Worm (Caenorhabditis elegans) whole organism, L1 larva: Measurements from ENCODE around the gene mig-10.

ENCODE experiments used
- C16A3.4 ChIP-seq: fragments of 150-350 bp; optimal IDR thresholded peaks from 2 replicates; lab custom pipeline; 2014; ENCODE audit warnings: missing biosample characterization, missing genetic modification characterization
- C34B4.2 ChIP-seq: sonication (generic microtip); optimal IDR thresholded peaks from 2 replicates; lab custom pipeline; 2017; ENCODE audit warnings: mild to moderate bottlenecking, missing genetic modification characterization, missing compliant biosample characterization
- Y116A8C.19 ChIP-seq: sonication (generic microtip); optimal IDR thresholded peaks from 2 replicates; lab custom pipeline; 2016; ENCODE audit warnings: missing compliant biosample characterization, missing genetic modification characterization, borderline replicate concordance
- aha-1 ChIP-seq: fragments of 150-350 bp; optimal IDR thresholded peaks from 2 replicates; lab custom pipeline; 2014; ENCODE audit warnings: missing biosample characterization, missing genetic modification characterization
- alr-1 ChIP-seq: fragments of 200-800 bp; sonication (Bioruptor generic); optimal IDR thresholded peaks from 2 replicates; lab custom pipeline; 2018; ENCODE audit warnings: borderline replicate concordance, mild to moderate bottlenecking, missing genetic modification characterization, missing compliant biosample characterization
- aly-2 ChIP-seq: fragments of 150-350 bp; optimal IDR thresholded peaks from 2 replicates; lab custom pipeline; 2014; ENCODE audit warnings: missing biosample characterization, missing genetic modification characterization
- ceh-63 ChIP-seq: fragments of 200-800 bp; sonication (Bioruptor generic); optimal IDR thresholded peaks from 2 replicates; lab custom pipeline; 2018; ENCODE audit warnings: mild to moderate bottlenecking, missing genetic modification characterization, missing compliant biosample characterization
- ceh-88 ChIP-seq: fragments of 200-800 bp; sonication (Bioruptor generic); IDR thresholded peaks from 2 replicates; pipeline ENCODE4 v1.3.6; 2022; ENCODE audit warnings: missing genetic modification characterization, missing compliant biosample characterization
- ceh-90 ChIP-seq: sonication (generic microtip); optimal IDR thresholded peaks from 2 replicates; lab custom pipeline; 2016; ENCODE audit warnings: missing genetic modification characterization, missing compliant biosample characterization
- dsc-1 ChIP-seq: sonication (generic microtip); optimal IDR thresholded peaks from 2 replicates; lab custom pipeline; 2016; ENCODE audit warnings: mild to moderate bottlenecking, missing genetic modification characterization, missing compliant biosample characterization
- efl-1 ChIP-seq, 4 experiments: fragments of 150-350 bp; optimal IDR thresholded peaks in 3 of 4; peaks in 1 of 4; 1 replicate in 1 of 4; 2 replicates in 3 of 4; lab custom pipeline; 2014; ENCODE audit warnings: missing biosample characterization in 2 of 4, missing genetic modification characterization in 2 of 4, missing genetic modification reagents in 2 of 4
- egl-13 ChIP-seq: sonication (generic microtip); optimal IDR thresholded peaks from 2 replicates; lab custom pipeline; 2016; ENCODE audit warnings: missing genotype, missing genetic modification reagents, missing genetic modification characterization, missing compliant biosample characterization
- elt-2 ChIP-seq: sonication (generic microtip); optimal IDR thresholded peaks from 2 replicates; lab custom pipeline; 2016; ENCODE audit warnings: missing genetic modification characterization, mild to moderate bottlenecking, inconsistent platforms, missing compliant biosample characterization, missing genetic modification reagents
- elt-3 ChIP-seq, 6 experiments: fragments of 150-350 bp in 1 of 6; sonication (generic microtip); optimal IDR thresholded peaks; 2 replicates each; lab custom pipeline; 2017 to 2018; ENCODE audit warnings: missing biosample characterization in 6 of 6, missing genetic modification characterization in 6 of 6, inconsistent platforms in 1 of 6
- fkh-10 ChIP-seq: sonication (generic microtip); optimal IDR thresholded peaks from 2 replicates; lab custom pipeline; 2017; ENCODE audit warnings: missing biosample characterization, missing genetic modification reagents, missing genetic modification characterization
- fkh-4 ChIP-seq: sonication (generic microtip); optimal IDR thresholded peaks from 2 replicates; lab custom pipeline; 2016; ENCODE audit warnings: missing compliant biosample characterization, missing genetic modification characterization, borderline replicate concordance
- fkh-8 ChIP-seq: sonication (generic microtip); optimal IDR thresholded peaks from 2 replicates; lab custom pipeline; 2016; ENCODE audit warnings: mild to moderate bottlenecking, missing genetic modification characterization, missing compliant biosample characterization
- hlh-17 ChIP-seq: fragments of 200-800 bp; sonication (Bioruptor generic); optimal IDR thresholded peaks from 2 replicates; lab custom pipeline; 2018; ENCODE audit warnings: missing genetic modification characterization, mild to moderate bottlenecking, missing compliant biosample characterization, moderate library complexity, borderline replicate concordance
- hlh-4 ChIP-seq: sonication (generic microtip); optimal IDR thresholded peaks from 2 replicates; lab custom pipeline; 2016; ENCODE audit warnings: mild to moderate bottlenecking, missing genetic modification characterization, missing compliant biosample characterization
- isw-1 ChIP-seq: fragments of 200-800 bp; sonication (Bioruptor generic); IDR thresholded peaks from 2 replicates; pipeline ENCODE4 v1.3.6; 2022; ENCODE audit warnings: missing genetic modification characterization, missing compliant biosample characterization
- jun-1 ChIP-seq: fragments of 150-350 bp; optimal IDR thresholded peaks from 2 replicates; lab custom pipeline; 2014; ENCODE audit warnings: missing biosample characterization, missing genetic modification reagents, missing genetic modification characterization
- lin-14 ChIP-seq: fragments of 200-800 bp; sonication (Bioruptor generic); optimal IDR thresholded peaks from 2 replicates; lab custom pipeline; 2018; ENCODE audit warnings: mild to moderate bottlenecking, missing genetic modification characterization, moderate library complexity, missing compliant biosample characterization
- lin-15B ChIP-seq: fragments of 150-350 bp; sonication (generic microtip); optimal IDR thresholded peaks from 3 replicates; lab custom pipeline; 2014; ENCODE audit warnings: missing biosample characterization, missing genetic modification characterization
- lin-39 ChIP-seq: fragments of 150-350 bp; optimal IDR thresholded peaks from 2 replicates; lab custom pipeline; 2014; ENCODE audit warnings: missing biosample characterization, missing genetic modification reagents, missing genetic modification characterization
- lsy-2 ChIP-seq, 2 experiments: fragments of 150-350 bp; optimal IDR thresholded peaks; 2 replicates each; lab custom pipeline; 2014; ENCODE audit warnings: missing biosample characterization in 2 of 2, missing genetic modification characterization in 2 of 2
- mab-9 ChIP-seq: fragments of 200-800 bp; sonication (Bioruptor generic); IDR thresholded peaks from 2 replicates; pipeline ENCODE4 v1.3.6; 2022; ENCODE audit warnings: missing genetic modification reagents, missing genetic modification characterization, missing compliant biosample characterization
- mdl-1 ChIP-seq, 2 experiments: fragments of 150-350 bp; optimal IDR thresholded peaks; 2 replicates each; lab custom pipeline; 2014 to 2017; ENCODE audit warnings: missing biosample characterization in 2 of 2, missing genetic modification characterization in 2 of 2, inconsistent platforms in 1 of 2
- nhr-11 ChIP-seq: fragments of 150-350 bp; optimal IDR thresholded peaks from 2 replicates; lab custom pipeline; 2014; ENCODE audit warnings: missing biosample characterization, missing genetic modification characterization
- nhr-12 ChIP-seq: sonication (generic microtip); optimal IDR thresholded peaks from 2 replicates; lab custom pipeline; 2017; ENCODE audit warnings: missing biosample characterization, missing genetic modification characterization
- nhr-19 ChIP-seq: fragments of 200-800 bp; sonication (Bioruptor generic); conservative IDR thresholded peaks from 2 replicates; pipeline ENCODE4 v1.3.6; 2022; ENCODE audit warnings: missing genetic modification characterization, missing compliant biosample characterization
- nhr-237 ChIP-seq: fragments of 150-350 bp; optimal IDR thresholded peaks from 2 replicates; lab custom pipeline; 2014; ENCODE audit warnings: missing biosample characterization, missing genetic modification characterization
- nhr-28 ChIP-seq: fragments of 150-350 bp; optimal IDR thresholded peaks from 2 replicates; lab custom pipeline; 2014; ENCODE audit warnings: missing biosample characterization, missing genetic modification characterization
- nhr-47 ChIP-seq: sonication (generic microtip); optimal IDR thresholded peaks from 2 replicates; lab custom pipeline; 2016; ENCODE audit warnings: mild to moderate bottlenecking, missing genetic modification characterization, moderate library complexity, missing compliant biosample characterization
- nhr-71 ChIP-seq: sonication (generic microtip); optimal IDR thresholded peaks from 2 replicates; lab custom pipeline; 2016; ENCODE audit warnings: mild to moderate bottlenecking, missing genetic modification characterization, moderate library complexity, missing compliant biosample characterization
- nhr-76 ChIP-seq: sonication (generic microtip); optimal IDR thresholded peaks from 2 replicates; lab custom pipeline; 2017; ENCODE audit warnings: missing biosample characterization, missing genetic modification characterization
- nhr-90 ChIP-seq: sonication (generic microtip); optimal IDR thresholded peaks from 2 replicates; lab custom pipeline; 2016; ENCODE audit warnings: mild to moderate bottlenecking, missing genetic modification characterization, missing compliant biosample characterization; ENCODE audit not compliant: poor library complexity
- pag-3 ChIP-seq: sonication (generic microtip); optimal IDR thresholded peaks from 2 replicates; lab custom pipeline; 2017; ENCODE audit warnings: missing genetic modification characterization, mild to moderate bottlenecking, missing compliant biosample characterization, antibody characterized with exemption, borderline replicate concordance; ENCODE audit not compliant: insufficient read depth
- pax-3 ChIP-seq: fragments of 200-800 bp; sonication (Bioruptor generic); optimal IDR thresholded peaks from 2 replicates; lab custom pipeline; 2018; ENCODE audit warnings: mild to moderate bottlenecking, missing genetic modification characterization, moderate library complexity, missing compliant biosample characterization
- sox-4 ChIP-seq: sonication (generic microtip); optimal IDR thresholded peaks from 2 replicates; lab custom pipeline; 2016; ENCODE audit warnings: missing genetic modification characterization, missing compliant biosample characterization
- sptf-1 ChIP-seq: fragments of 150-350 bp; optimal IDR thresholded peaks from 2 replicates; lab custom pipeline; 2014; ENCODE audit warnings: missing biosample characterization, missing genetic modification characterization
- sup-37 ChIP-seq: fragments of 200-800 bp; sonication (Bioruptor generic); optimal IDR thresholded peaks from 2 replicates; lab custom pipeline; 2018; ENCODE audit warnings: mild to moderate bottlenecking, missing genetic modification characterization, missing compliant biosample characterization
- swsn-7 ChIP-seq: sonication (generic microtip); optimal IDR thresholded peaks from 2 replicates; lab custom pipeline; 2016; ENCODE audit warnings: missing genetic modification characterization, missing compliant biosample characterization
- tbx-2 ChIP-seq: sonication (generic microtip); optimal IDR thresholded peaks from 2 replicates; lab custom pipeline; 2016; ENCODE audit warnings: missing genetic modification characterization, missing compliant biosample characterization
- unc-130 ChIP-seq: fragments of 150-350 bp; optimal IDR thresholded peaks from 2 replicates; lab custom pipeline; 2017; ENCODE audit warnings: missing biosample characterization, missing genetic modification characterization, inconsistent platforms
- unc-86 ChIP-seq: sonication (generic microtip); optimal IDR thresholded peaks from 2 replicates; lab custom pipeline; 2016; ENCODE audit warnings: missing genetic modification characterization, missing compliant biosample characterization
- vab-15 ChIP-seq: sonication (generic microtip); optimal IDR thresholded peaks from 2 replicates; lab custom pipeline; 2017; ENCODE audit warnings: missing genotype, mild to moderate bottlenecking, missing genetic modification characterization, missing compliant biosample characterization
- xbp-1 ChIP-seq: sonication (generic microtip); optimal IDR thresholded peaks from 2 replicates; lab custom pipeline; 2016; ENCODE audit warnings: missing genetic modification characterization, missing compliant biosample characterization
- zip-4 ChIP-seq: fragments of 200-800 bp; sonication (Bioruptor generic); optimal IDR thresholded peaks from 2 replicates; lab custom pipeline; 2018; ENCODE audit warnings: mild to moderate bottlenecking, missing genetic modification characterization, moderate library complexity, missing compliant biosample characterization
- ztf-4 ChIP-seq: fragments of 150-350 bp; optimal IDR thresholded peaks from 2 replicates; lab custom pipeline; 2014; ENCODE audit warnings: missing biosample characterization, missing genetic modification characterization

Gene mig-10

ce11 chrIII:8278801-8279200 is at the start of gene mig-10:
Gene mig-10 (plus strand): TSS chrIII:8279101.
- TF ChIP-seq lin-39 (tag; lab: Kevin White, UChicago) (no peak), fkh-10 (no peak), sptf-1 (tag; lab: Kevin White, UChicago) (no peak), efl-1 (optimal IDR thresholded peaks at IDR 0.05; lab: Kevin White, UChicago) (no peak), efl-1 (GFP tag; optimal IDR thresholded peaks at IDR 0.05 in 1 of 2; lab: Kevin White, UChicago) (no peak), unc-130 (tag; lab: Kevin White, UChicago) (no peak), nhr-12 (no peak), lin-15B (tag; lab: Kevin White, UChicago) (no peak), Y116A8C.19 (tag; lab: Kevin White, UChicago) (no peak), egl-13 (tag; lab: Kevin White, UChicago) (no peak), xbp-1 (tag; lab: Kevin White, UChicago) (no peak), nhr-237 (no peak), C16A3.4 (tag; lab: Kevin White, UChicago) (no peak)

DNA sequence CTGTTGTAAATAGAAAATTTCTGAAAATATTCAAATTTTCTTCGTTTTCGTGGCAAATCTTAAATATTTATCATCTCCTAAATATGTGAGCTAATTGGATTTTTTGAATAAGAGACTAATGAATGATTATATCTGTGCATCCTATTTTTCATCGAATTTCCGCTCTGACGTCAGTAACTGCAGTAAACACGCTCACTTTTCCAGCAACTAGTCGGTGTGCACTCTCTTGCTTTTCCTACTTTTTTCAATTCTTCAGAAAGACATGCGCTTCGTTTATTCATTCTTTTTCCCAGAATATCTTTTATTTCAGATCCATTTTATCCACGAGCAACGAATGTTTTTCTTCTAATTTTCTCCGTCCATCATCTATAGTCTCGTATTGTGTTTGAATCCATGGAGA is 49.4 kb upstream of the mig-10 start:
- TF ChIP-seq mdl-1 (tag; optimal IDR thresholded peaks at IDR 0.05; lab: Kevin White, UChicago), result no peak
- TF ChIP-seq zip-4 (GFP tag; lab: Kevin White, UChicago), result no peak
- no peak for TF ChIP-seq nhr-237
- no peak for TF ChIP-seq aha-1 (tag; lab: Kevin White, UChicago)
- TF ChIP-seq lsy-2 (tag; optimal IDR thresholded peaks at IDR 0.05; lab: Kevin White, UChicago), result no peak
- TF ChIP-seq elt-3 (tag; optimal IDR thresholded peaks at IDR 0.05; lab: Kevin White, UChicago), result no peak
- TF ChIP-seq jun-1, result no peak
- TF ChIP-seq swsn-7 (tag; lab: Kevin White, UChicago), result peak; percentile 43
- no peak for TF ChIP-seq ceh-88 (GFP tag; lab: Robert Waterston, UW)
- TF ChIP-seq lin-14 (GFP tag; lab: Kevin White, UChicago), result peak; percentile 63
- no peak for TF ChIP-seq elt-2 (tag; lab: Kevin White, UChicago)
- no peak for TF ChIP-seq nhr-90 (tag; lab: Kevin White, UChicago)
- TF ChIP-seq nhr-11 (tag; lab: Kevin White, UChicago), result peak; percentile 45
- peak; percentile 76 for TF ChIP-seq egl-13 (tag; lab: Kevin White, UChicago)
- TF ChIP-seq C16A3.4 (tag; lab: Kevin White, UChicago), result no peak
- peak; percentile 73 for TF ChIP-seq nhr-71 (tag; lab: Kevin White, UChicago)
- no peak for TF ChIP-seq nhr-19 (GFP tag; lab: Robert Waterston, UW)
- no peak for TF ChIP-seq ceh-63 (GFP tag; lab: Kevin White, UChicago)
- TF ChIP-seq unc-130 (tag; lab: Kevin White, UChicago), result no peak
- TF ChIP-seq sup-37 (GFP tag; lab: Kevin White, UChicago), result no peak
- TF ChIP-seq C34B4.2 (tag; lab: Kevin White, UChicago), result no peak
- no peak for TF ChIP-seq nhr-28 (tag; lab: Kevin White, UChicago)
- TF ChIP-seq isw-1 (GFP tag; lab: Robert Waterston, UW), result no peak
- TF ChIP-seq fkh-8 (tag; lab: Kevin White, UChicago), result peak; percentile 71
- TF ChIP-seq pax-3 (tag; lab: Kevin White, UChicago), result peak; percentile 23
- peak; percentile 70 for TF ChIP-seq nhr-47 (tag; lab: Kevin White, UChicago)
- peak; percentile 45 for TF ChIP-seq ztf-4 (tag; lab: Kevin White, UChicago)
- TF ChIP-seq aly-2 (tag; lab: Kevin White, UChicago), result no peak
- no peak for TF ChIP-seq hlh-4 (tag; lab: Kevin White, UChicago)
- TF ChIP-seq vab-15 (tag; lab: Kevin White, UChicago), result no peak
- no peak for TF ChIP-seq xbp-1 (tag; lab: Kevin White, UChicago)
- TF ChIP-seq pag-3, result no peak
- TF ChIP-seq hlh-17 (GFP tag; lab: Kevin White, UChicago), result no peak
- no peak for TF ChIP-seq nhr-76 (tag; lab: Kevin White, UChicago)
- TF ChIP-seq ceh-90 (tag; lab: Kevin White, UChicago), result no peak
- peak; percentile 92 for TF ChIP-seq dsc-1 (tag; lab: Kevin White, UChicago)
- TF ChIP-seq fkh-10, result no peak
- TF ChIP-seq unc-86 (tag; lab: Kevin White, UChicago), result peak; percentile 91
- no peak for TF ChIP-seq lin-39 (tag; lab: Kevin White, UChicago)
- no peak for TF ChIP-seq tbx-2 (tag; lab: Kevin White, UChicago)
- TF ChIP-seq sox-4 (tag; lab: Kevin White, UChicago), result peak; percentile 1
- TF ChIP-seq efl-1 (optimal IDR thresholded peaks at IDR 0.05; lab: Kevin White, UChicago), result no peak
- TF ChIP-seq efl-1 (GFP tag; optimal IDR thresholded peaks at IDR 0.05 in 1 of 2; lab: Kevin White, UChicago), result no peak
- no peak for TF ChIP-seq alr-1 (tag; lab: Kevin White, UChicago)
- TF ChIP-seq mab-9 (GFP tag; lab: Robert Waterston, UW), result no peak
- TF ChIP-seq fkh-4 (tag; lab: Kevin White, UChicago), result no peak
